Worm (Caenorhabditis elegans) whole organism, L4 larva: ENCODE measurements around the gene F15G9.1.
A peak's percentile ranks its signal among the peaks of the same experiment; 100 is the strongest.

Experiments
- F26F4.8 ChIP-seq: fragments of 200-800 bp; sonication (Bioruptor generic); conservative IDR thresholded peaks from 2 replicates; pipeline ENCODE4 v1.3.6; 2022; ENCODE audit warnings: missing genetic modification characterization, missing compliant biosample characterization
- F44E2.7 ChIP-seq: fragments of 200-800 bp; sonication (Bioruptor generic); IDR thresholded peaks from 2 replicates; pipeline ENCODE4 v2.1.2; 2022; ENCODE audit warnings: missing genetic modification characterization, missing compliant biosample characterization
- F49E8.2 ChIP-seq: sonication (generic microtip); optimal IDR thresholded peaks from 2 replicates; lab custom pipeline; 2016; ENCODE audit warnings: missing compliant biosample characterization, mild to moderate bottlenecking, missing genetic modification characterization, borderline replicate concordance
- R02D3.7 ChIP-seq: fragments of 150-350 bp; sonication (generic microtip); optimal IDR thresholded peaks from 3 replicates; lab custom pipeline; 2014; ENCODE audit warnings: missing biosample characterization, missing genetic modification characterization
- T20F7.1 ChIP-seq: fragments of 200-800 bp; sonication (Bioruptor generic); optimal IDR thresholded peaks from 2 replicates; lab custom pipeline; 2018; ENCODE audit warnings: mild to moderate bottlenecking, missing genetic modification characterization, missing compliant biosample characterization
- Y5F2A.4 ChIP-seq: fragments of 200-800 bp; sonication (Bioruptor generic); optimal IDR thresholded peaks from 2 replicates; lab custom pipeline; 2018; ENCODE audit warnings: mild to moderate bottlenecking, missing genetic modification characterization, missing compliant biosample characterization
- aha-1 ChIP-seq: fragments of 150-350 bp; peaks from one replicate; lab custom pipeline; 2014; ENCODE audit warnings: missing biosample characterization, missing genetic modification characterization
- aly-2 ChIP-seq: sonication (generic microtip); optimal IDR thresholded peaks from 2 replicates; lab custom pipeline; 2018; ENCODE audit warnings: missing biosample characterization, missing genetic modification characterization
- ceh-28 ChIP-seq: fragments of 150-350 bp; optimal IDR thresholded peaks from 2 replicates; lab custom pipeline; 2014; ENCODE audit warnings: missing biosample characterization, missing genetic modification reagents, missing genetic modification characterization
- ceh-44 ChIP-seq: fragments of 200-800 bp; sonication (Bioruptor generic); IDR thresholded peaks from 2 replicates; pipeline ENCODE4 v1.3.6; 2022; ENCODE audit warnings: missing genetic modification reagents, missing genetic modification characterization, missing compliant biosample characterization
- ceh-82 ChIP-seq: sonication (generic microtip); optimal IDR thresholded peaks from 2 replicates; lab custom pipeline; 2017; ENCODE audit warnings: missing biosample characterization, missing genetic modification characterization
- ces-1 ChIP-seq: fragments of 150-350 bp; sonication (generic microtip); optimal IDR thresholded peaks from 4 replicates; lab custom pipeline; 2014; ENCODE audit warnings: missing biosample characterization, missing genetic modification reagents, missing genetic modification characterization
- cey-2 ChIP-seq: sonication (generic microtip); optimal IDR thresholded peaks from 3 replicates; lab custom pipeline; 2017; ENCODE audit warnings: missing genetic modification characterization, mild to moderate bottlenecking, missing compliant biosample characterization, antibody characterized with exemption, borderline replicate concordance; ENCODE audit not compliant: insufficient read depth
- daf-16 ChIP-seq, 3 experiments: sonication (generic microtip); optimal IDR thresholded peaks; 2 replicates each; lab custom pipeline; 2016 to 2017; ENCODE audit warnings: missing genetic modification characterization in 3 of 3, missing genetic modification reagents in 3 of 3, mild to moderate bottlenecking in 2 of 3, missing compliant biosample characterization in 2 of 3, missing biosample characterization in 1 of 3, moderate library complexity in 1 of 3
- dmd-8 ChIP-seq: fragments of 200-800 bp; sonication (Bioruptor generic); IDR thresholded peaks from 2 replicates; pipeline ENCODE4 v1.3.6; 2022; ENCODE audit warnings: missing genetic modification characterization, missing compliant biosample characterization
- dve-1 ChIP-seq: sonication (generic microtip); optimal IDR thresholded peaks from 2 replicates; lab custom pipeline; 2017; ENCODE audit warnings: antibody characterized with exemption, mild to moderate bottlenecking, missing genetic modification characterization, missing compliant biosample characterization; ENCODE audit not compliant: insufficient read depth
- egl-43 ChIP-seq: fragments of 200-800 bp; sonication (Bioruptor generic); IDR thresholded peaks from 2 replicates; pipeline ENCODE4 v1.3.6; 2022; ENCODE audit warnings: missing genetic modification reagents, missing genetic modification characterization, missing compliant biosample characterization
- fkh-10 ChIP-seq: fragments of 150-350 bp; optimal IDR thresholded peaks from 2 replicates; lab custom pipeline; 2014; ENCODE audit warnings: missing biosample characterization, missing genetic modification reagents, missing genetic modification characterization
- gei-8 ChIP-seq: fragments of 200-800 bp; sonication (Bioruptor generic); optimal IDR thresholded peaks from 2 replicates; lab custom pipeline; 2018; ENCODE audit warnings: mild to moderate bottlenecking, missing genetic modification characterization, missing compliant biosample characterization
- hif-1 ChIP-seq, 2 experiments: sonication (generic microtip); optimal IDR thresholded peaks; 2 replicates each; lab custom pipeline; 2016 to 2017; ENCODE audit warnings: missing compliant biosample characterization in 2 of 2, missing genetic modification characterization in 2 of 2, missing genetic modification reagents in 2 of 2, missing genotype in 2 of 2, mild to moderate bottlenecking in 1 of 2
- hlh-30 ChIP-seq: sonication (generic microtip); optimal IDR thresholded peaks from 2 replicates; lab custom pipeline; 2017; ENCODE audit warnings: antibody characterized with exemption, mild to moderate bottlenecking, missing genetic modification characterization, missing compliant biosample characterization; ENCODE audit not compliant: insufficient read depth
- hmg-1.1 ChIP-seq: fragments of 200-800 bp; sonication (Bioruptor generic); IDR thresholded peaks from 2 replicates; pipeline ENCODE4 v1.3.6; 2022; ENCODE audit warnings: missing genetic modification reagents, missing genetic modification characterization, missing compliant biosample characterization
- lin-13 ChIP-seq: fragments of 150-350 bp; optimal IDR thresholded peaks from 2 replicates; lab custom pipeline; 2014; ENCODE audit warnings: missing biosample characterization, missing genetic modification reagents, missing genetic modification characterization
- lin-15B ChIP-seq: fragments of 150-350 bp; sonication (generic microtip); optimal IDR thresholded peaks from 3 replicates; lab custom pipeline; 2014; ENCODE audit warnings: missing biosample characterization, missing genetic modification characterization
- lin-29 ChIP-seq: fragments of 200-800 bp; sonication (Bioruptor generic); IDR thresholded peaks from 2 replicates; pipeline ENCODE4 v1.3.6; 2022; ENCODE audit warnings: missing genetic modification reagents, missing genetic modification characterization, missing compliant biosample characterization
- lin-39 ChIP-seq: fragments of 150-350 bp; optimal IDR thresholded peaks from 2 replicates; lab custom pipeline; 2014; ENCODE audit warnings: missing biosample characterization, missing genetic modification reagents, missing genetic modification characterization
- madf-5 ChIP-seq, 2 experiments: fragments of 200-800 bp; sonication (Bioruptor generic); IDR thresholded peaks; 2 replicates each; pipeline ENCODE4 v1.3.6; 2022; ENCODE audit warnings: missing compliant biosample characterization in 2 of 2, missing genetic modification characterization in 2 of 2
- nhr-10 ChIP-seq: fragments of 150-350 bp; optimal IDR thresholded peaks from 2 replicates; lab custom pipeline; 2014; ENCODE audit warnings: missing biosample characterization, missing genetic modification characterization
- nhr-25 ChIP-seq: sonication (generic microtip); optimal IDR thresholded peaks from 2 replicates; lab custom pipeline; 2017; ENCODE audit warnings: missing genetic modification characterization, mild to moderate bottlenecking, missing compliant biosample characterization, antibody characterized with exemption, moderate library complexity, borderline replicate concordance; ENCODE audit not compliant: insufficient read depth
- nhr-28 ChIP-seq: fragments of 150-350 bp; optimal IDR thresholded peaks from 2 replicates; lab custom pipeline; 2014; ENCODE audit warnings: missing biosample characterization, missing genetic modification characterization
- nhr-42 ChIP-seq: fragments of 200-800 bp; sonication (Bioruptor generic); IDR thresholded peaks from 2 replicates; pipeline ENCODE4 v1.3.6; 2022; ENCODE audit warnings: missing genetic modification characterization, missing compliant biosample characterization
- nhr-48 ChIP-seq: sonication (generic microtip); optimal IDR thresholded peaks from 2 replicates; lab custom pipeline; 2016; ENCODE audit warnings: mild to moderate bottlenecking, missing genetic modification characterization, missing compliant biosample characterization
- php-3 ChIP-seq: fragments of 200-800 bp; sonication (Bioruptor generic); IDR thresholded peaks from 2 replicates; pipeline ENCODE4 v1.3.6; 2022; ENCODE audit warnings: missing genetic modification reagents, missing genetic modification characterization, missing compliant biosample characterization
- pqm-1 ChIP-seq: sonication (generic microtip); optimal IDR thresholded peaks from 2 replicates; lab custom pipeline; 2017; ENCODE audit warnings: missing biosample characterization, missing genetic modification characterization
- skn-1 ChIP-seq: fragments of 150-350 bp; optimal IDR thresholded peaks from 2 replicates; lab custom pipeline; 2014; ENCODE audit warnings: missing biosample characterization, missing genetic modification characterization
- snpc-4 ChIP-seq: fragments of 150-350 bp; optimal IDR thresholded peaks from 2 replicates; lab custom pipeline; 2014; ENCODE audit warnings: missing biosample characterization, missing genetic modification characterization
- spr-3 ChIP-seq: fragments of 200-800 bp; sonication (Bioruptor generic); optimal IDR thresholded peaks from 2 replicates; lab custom pipeline; 2018; ENCODE audit warnings: mild to moderate bottlenecking, missing genetic modification characterization, missing compliant biosample characterization
- unc-62 ChIP-seq, 3 experiments: fragments of 150-350 bp in 1 of 3; sonication (generic microtip); optimal IDR thresholded peaks in 2 of 3; peaks in 1 of 3; 1 replicate in 1 of 3; 2 replicates in 2 of 3; lab custom pipeline; 2014 to 2017; ENCODE audit warnings: missing biosample characterization in 3 of 3, missing genetic modification characterization in 3 of 3, missing genetic modification reagents in 3 of 3, missing genotype in 1 of 3
- zag-1 ChIP-seq: fragments of 150-350 bp; optimal IDR thresholded peaks from 2 replicates; lab custom pipeline; 2014; ENCODE audit warnings: missing biosample characterization, missing genetic modification characterization

F15G9.1 gene

ce11 chrX:9690445-9690844, 15.7 kb upstream of the F15G9.1 start, which contains the start of gene npr-18:
TSS of gene npr-18 (plus strand) at chrX:9690745.
- TF ChIP-seq R02D3.7 (tag; lab: Kevin White, UChicago) (no peak), F26F4.8 (GFP tag; lab: Robert Waterston, UW) (no peak), nhr-25 (tag; lab: Kevin White, UChicago) (no peak), hmg-1.1 (GFP tag; lab: Robert Waterston, UW) (no peak), gei-8 (GFP tag; lab: Kevin White, UChicago) (no peak), Y5F2A.4 (GFP tag; lab: Kevin White, UChicago) (no peak), spr-3 (no peak), zag-1 (no peak), lin-15B (no peak), aly-2 (no peak)
- TF ChIP-seq, all 104 proteins: peak for 0

- no peak for TF ChIP-seq lin-39 (tag; lab: Kevin White, UChicago)
- TF ChIP-seq dmd-8 (GFP tag; lab: Robert Waterston, UW), result no peak
- no peak for TF ChIP-seq daf-16 (GFP tag; optimal IDR thresholded peaks at IDR 0.05; lab: Kevin White, UChicago)
- TF ChIP-seq daf-16 (tag; optimal IDR thresholded peaks at IDR 0.05; lab: Kevin White, UChicago), result no peak
- no peak for TF ChIP-seq nhr-10 (tag; lab: Kevin White, UChicago)
- TF ChIP-seq cey-2 (tag; lab: Kevin White, UChicago), result no peak
- peak; percentile 10 for TF ChIP-seq aha-1 (tag; lab: Kevin White, UChicago)
Observed at ce11 chrX:9697655-9698054, 8.5 kb upstream of the F15G9.1 start.

- TF ChIP-seq ceh-28 (tag; lab: Kevin White, UChicago) (no peak), skn-1 (tag; lab: Kevin White, UChicago) (no peak), Y5F2A.4 (GFP tag; lab: Kevin White, UChicago) (no peak), ceh-44 (GFP tag; lab: Robert Waterston, UW) (no peak), aly-2 (no peak), F44E2.7 (GFP tag; lab: Robert Waterston, UW) (no peak), nhr-25 (tag; lab: Kevin White, UChicago) (no peak), gei-8 (GFP tag; lab: Kevin White, UChicago) (no peak), dmd-8 (GFP tag; lab: Robert Waterston, UW) (no peak), ceh-82 (tag; lab: Kevin White, UChicago) (no peak), lin-29 (GFP tag; lab: Robert Waterston, UW) (no peak), lin-13 (GFP tag; lab: Kevin White, UChicago) (no peak), aha-1 (tag; lab: Kevin White, UChicago) (no peak), T20F7.1 (GFP tag; lab: Kevin White, UChicago) (no peak), snpc-4 (tag; lab: Kevin White, UChicago) (no peak), egl-43 (GFP tag; lab: Robert Waterston, UW) (no peak), hif-1 (tag; optimal IDR thresholded peaks at IDR 0.05; lab: Kevin White, UChicago) (no peak), php-3 (GFP tag; lab: Robert Waterston, UW) (no peak), F49E8.2 (no peak)
Observed at ce11 chrX:9698359-9698758, 7.8 kb upstream of the F15G9.1 start, which contains the start of gene dyf-7. TSS of gene dyf-7 (plus strand) at chrX:9698659.

ce11 chrX:9702790-9703189, 3.4 kb upstream of the F15G9.1 start:
- TF ChIP-seq madf-5 (GFP tag; IDR thresholded peaks at IDR 0.05; lab: Robert Waterston, UW) (no peak), aha-1 (tag; lab: Kevin White, UChicago) (peak; percentile 22)

- TF ChIP-seq daf-16 (GFP tag; optimal IDR thresholded peaks at IDR 0.05; lab: Kevin White, UChicago), result no peak
- peak; percentile 96 for TF ChIP-seq daf-16 (tag; optimal IDR thresholded peaks at IDR 0.05; lab: Kevin White, UChicago)
- peak; percentile 35 for TF ChIP-seq pqm-1 (tag; lab: Kevin White, UChicago)
- peak; percentile 18 for TF ChIP-seq hlh-30
- peak; percentile 40 for TF ChIP-seq ces-1 (GFP tag; lab: Kevin White, UChicago)
- no peak for TF ChIP-seq nhr-48 (tag; lab: Kevin White, UChicago)
- no peak for TF ChIP-seq nhr-42 (GFP tag; lab: Robert Waterston, UW)
- TF ChIP-seq nhr-28 (tag; lab: Kevin White, UChicago), result peak; percentile 50
- peak; percentile 2 for TF ChIP-seq dve-1 (tag; lab: Kevin White, UChicago)
- peak in 1 of 2 experiments; percentile 77 for TF ChIP-seq unc-62 (GFP tag; optimal IDR thresholded peaks at IDR 0.05 in 1 of 2; lab: Kevin White, UChicago)
- no peak for TF ChIP-seq unc-62 (tag; optimal IDR thresholded peaks at IDR 0.05; lab: Kevin White, UChicago)
- TF ChIP-seq fkh-10 (GFP tag; lab: Kevin White, UChicago), result peak; percentile 37
- TF ChIP-seq aha-1 (tag; lab: Kevin White, UChicago), result peak; percentile 86
- TF ChIP-seq snpc-4 (tag; lab: Kevin White, UChicago), result no peak
Observed at ce11 chrX:9705257-9706035, 738 bp upstream of the F15G9.1 start.
